Worm (Caenorhabditis elegans) whole organism, early embryonic: ENCODE results near the gene rhgf-2.
"Not testable (repeated sequence)": the region's sequence is repeated elsewhere in the genome, so short reads cannot be mapped to it uniquely, and the experiment has no call there.

ENCODE experiments used
- ama-1 ChIP-seq: fragments of 150-350 bp; optimal IDR thresholded peaks from 2 replicates; lab custom pipeline; 2014
- hmbx-1 ChIP-seq: sonication (generic microtip); optimal IDR thresholded peaks from 2 replicates; lab custom pipeline; 2016; ENCODE audit warnings: mild to moderate bottlenecking, missing genetic modification characterization, missing compliant biosample characterization
- hmg-4 ChIP-seq: fragments of 200-800 bp; sonication (Bioruptor generic); optimal IDR thresholded peaks from 2 replicates; lab custom pipeline; 2018; ENCODE audit warnings: mild to moderate bottlenecking, missing genetic modification characterization, missing compliant biosample characterization
- scrt-1 ChIP-seq: fragments of 200-800 bp; sonication (Bioruptor generic); IDR thresholded peaks from 2 replicates; pipeline ENCODE4 v1.3.6; 2022; ENCODE audit warnings: missing genetic modification characterization, missing compliant biosample characterization

- TF ChIP-seq ama-1; scrt-1 (GFP tag; lab: Robert Waterston, UW); hmg-4 (GFP tag; lab: Kevin White, UChicago); hmbx-1 (tag; lab: Kevin White, UChicago): not testable (repeated sequence)
Observed at ce11 chrII:4135259-4135658, 34.7 kb downstream of the rhgf-2 start, which contains the start of gene ast-1.
